Fruit fly (Drosophila melanogaster) ovary, adult (tissue): ENCODE results near the gene CG32982.
A peak's percentile ranks its signal among the peaks of the same experiment; 100 is the strongest.

Experiments
- CG17801 ChIP-seq: fragments of 200-800 bp; optimal IDR thresholded peaks from 2 replicates; lab custom pipeline; 2019; ENCODE audit warnings: missing biosample characterization, mild to moderate bottlenecking, missing genetic modification characterization, moderate library complexity; ENCODE audit not compliant: partially characterized antibody

Gene CG32982

DNA sequence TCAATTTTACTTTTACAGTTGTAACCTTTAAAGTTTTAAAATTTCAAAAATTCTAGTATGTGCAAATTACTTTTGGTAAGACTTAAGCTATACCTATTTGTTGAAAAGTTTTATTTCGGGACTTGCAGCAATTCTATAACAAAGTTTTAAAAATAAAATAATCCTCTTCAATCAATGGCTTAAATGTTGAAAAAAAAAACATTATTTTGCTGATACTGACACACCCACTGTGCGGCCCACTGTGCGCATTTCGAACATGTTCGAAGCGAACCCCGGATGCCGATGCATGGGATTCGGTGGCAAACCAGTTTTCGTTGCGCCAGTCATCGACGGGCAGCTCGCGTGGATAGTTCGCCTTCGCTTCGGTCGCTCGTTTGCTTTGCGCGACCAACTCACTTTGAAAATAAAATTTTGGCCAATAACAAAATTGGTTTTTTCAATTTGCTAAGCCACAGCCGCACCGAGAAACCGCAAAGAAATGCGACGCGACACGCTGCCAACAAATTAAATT is at the start of gene CG32982:
Gene CG32982, plus strand, starts transcription at position 320 of the 511 bp plus-strand sequence.
- TF ChIP-seq CG17801 (GFP tag; lab: Kevin White, UChicago), result peak; percentile 8

DNA sequence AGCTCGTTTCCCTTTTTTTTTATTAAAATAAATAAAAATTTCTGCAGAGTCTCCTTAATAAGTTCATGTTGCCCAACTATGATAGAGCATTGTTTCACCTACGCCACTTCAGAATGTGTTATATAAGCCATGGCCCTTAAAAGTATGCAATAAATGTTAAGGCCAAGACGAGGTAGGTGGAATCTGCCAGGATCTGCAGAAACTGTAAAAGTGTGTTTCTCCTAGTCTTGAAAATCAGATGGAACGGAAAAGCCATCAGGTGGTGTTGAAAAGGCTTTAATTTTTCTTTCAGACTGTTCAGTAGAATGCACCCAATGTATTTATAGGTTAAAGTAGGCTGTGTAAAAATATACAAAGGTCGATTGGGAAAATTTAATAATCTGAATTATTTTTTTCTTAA is 48.7 kb upstream of the CG32982 start, which contains the start of gene CG12439:
Gene CG12439, plus strand, starts transcription at position 301 of the 400 bp plus-strand sequence.
- no peak for TF ChIP-seq CG17801 (GFP tag; lab: Kevin White, UChicago)

dm6 chr2L:9082750-9083149 is 42.8 kb upstream of the CG32982 start:
- TF ChIP-seq CG17801 (GFP tag; lab: Kevin White, UChicago), result no peak

DNA sequence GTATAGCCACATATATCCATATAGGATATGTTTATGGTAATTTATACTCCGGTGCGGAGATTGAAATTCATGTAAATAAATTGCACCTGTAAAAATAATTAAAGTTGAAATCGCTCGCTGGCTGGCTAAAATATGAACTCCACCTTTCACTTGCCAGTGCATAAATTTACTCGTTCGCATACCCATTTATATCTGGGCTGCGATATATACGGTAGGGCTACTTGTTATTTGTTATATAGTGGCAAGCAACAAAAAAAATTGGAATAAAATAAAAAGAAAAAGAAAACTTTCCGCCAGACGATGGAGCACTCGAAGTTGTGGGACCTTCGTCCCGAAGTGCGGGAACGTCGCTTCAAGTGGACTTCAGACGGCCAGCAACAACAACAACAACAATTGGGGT is 41.7 kb upstream of the CG32982 start, which contains the start of gene Toll-4:
Gene Toll-4, plus strand, starts transcription at position 301 of the 400 bp plus-strand sequence.
- TF ChIP-seq CG17801 (GFP tag; lab: Kevin White, UChicago), result no peak

- TF ChIP-seq CG17801 (GFP tag; lab: Kevin White, UChicago), result no peak
Observed at dm6 chr2L:9089543-9090088, 35.9 kb upstream of the CG32982 start.

DNA sequence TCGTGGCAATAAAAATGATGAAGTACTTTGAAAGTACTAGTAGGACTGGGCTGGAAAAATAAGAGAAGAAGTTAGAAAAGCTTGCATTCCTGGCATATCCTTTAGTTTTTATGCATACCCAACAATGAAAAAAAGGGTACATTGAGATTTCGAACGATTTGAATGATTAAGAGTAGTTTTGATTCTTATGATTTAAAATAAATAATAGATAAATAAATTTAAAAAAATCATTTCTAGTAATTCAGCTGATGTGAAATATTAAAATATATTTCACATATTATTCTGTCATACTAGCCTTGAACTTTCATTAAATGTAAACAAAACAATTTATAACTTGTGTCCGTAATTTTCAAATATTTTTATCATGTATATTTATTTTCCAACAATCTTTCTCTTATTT is 28.3 kb upstream of the CG32982 start, which contains the start of gene CG31609:
Gene CG31609, plus strand, starts transcription at position 301 of the 400 bp plus-strand sequence.
- no peak for TF ChIP-seq CG17801 (GFP tag; lab: Kevin White, UChicago)

DNA sequence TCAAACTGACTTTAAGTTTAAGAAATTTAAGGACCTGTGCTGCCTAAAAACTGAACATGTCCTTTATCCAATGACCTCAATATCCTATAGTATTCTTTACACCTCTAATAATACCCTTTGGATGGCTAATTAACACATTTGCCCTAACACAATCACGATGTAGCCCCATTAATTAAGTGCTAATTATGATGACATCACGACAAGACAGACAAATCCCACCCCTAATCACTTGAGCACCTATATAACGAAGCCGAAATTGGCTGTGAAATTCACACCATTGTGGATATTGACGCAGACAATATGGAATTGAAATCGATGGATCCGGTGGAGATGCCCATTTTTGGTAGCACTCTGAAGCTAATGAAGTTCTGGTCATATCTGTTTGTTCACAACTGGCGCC is 14.0 kb upstream of the CG32982 start, which contains the start of gene Or30a:
Gene Or30a, plus strand, starts transcription at position 301 of the 400 bp plus-strand sequence.
- no peak for TF ChIP-seq CG17801 (GFP tag; lab: Kevin White, UChicago)

DNA sequence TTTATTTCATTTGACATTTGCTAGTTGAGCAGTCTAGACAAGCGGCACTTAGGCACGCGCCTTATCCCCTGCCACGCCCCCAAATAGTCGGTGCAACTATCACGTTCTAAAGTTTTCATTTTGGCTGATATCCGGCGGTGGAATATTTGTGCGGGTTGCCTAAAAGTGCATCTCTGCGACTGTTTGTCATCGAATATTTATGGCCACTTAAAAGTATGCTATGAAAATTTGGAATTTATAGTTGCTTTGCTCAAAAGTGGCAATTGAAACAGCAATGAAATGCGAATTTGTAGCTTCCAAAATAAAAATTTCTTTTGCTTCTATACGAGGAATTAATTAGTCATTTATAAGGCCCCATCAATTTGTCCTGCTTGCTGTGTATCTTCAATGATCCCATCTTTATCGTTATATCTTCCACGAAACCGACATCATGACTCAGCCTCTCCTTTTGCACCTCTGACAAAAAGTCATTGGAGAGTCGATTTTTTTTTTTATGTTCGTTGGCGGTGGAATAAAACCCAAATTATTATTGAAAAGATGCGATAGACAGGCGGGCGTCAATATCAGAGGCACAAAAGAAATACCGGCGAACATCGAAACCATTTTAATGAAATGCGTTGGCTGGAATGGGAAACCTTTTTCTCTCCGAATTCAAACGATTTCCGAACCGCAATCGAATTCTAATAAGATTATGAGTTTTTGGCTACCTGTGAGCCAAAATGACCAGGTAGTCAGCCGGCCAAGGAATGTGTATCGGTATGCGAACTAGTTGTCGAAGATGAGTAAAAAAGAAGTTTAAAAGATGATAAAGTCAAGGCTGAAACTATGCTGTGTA is 4.8 kb upstream of the CG32982 start:
- TF ChIP-seq CG17801 (GFP tag; lab: Kevin White, UChicago), result no peak

dm6 chr2L:9122371-9122770 is 3.2 kb upstream of the CG32982 start:
- TF ChIP-seq CG17801 (GFP tag; lab: Kevin White, UChicago), result no peak

DNA sequence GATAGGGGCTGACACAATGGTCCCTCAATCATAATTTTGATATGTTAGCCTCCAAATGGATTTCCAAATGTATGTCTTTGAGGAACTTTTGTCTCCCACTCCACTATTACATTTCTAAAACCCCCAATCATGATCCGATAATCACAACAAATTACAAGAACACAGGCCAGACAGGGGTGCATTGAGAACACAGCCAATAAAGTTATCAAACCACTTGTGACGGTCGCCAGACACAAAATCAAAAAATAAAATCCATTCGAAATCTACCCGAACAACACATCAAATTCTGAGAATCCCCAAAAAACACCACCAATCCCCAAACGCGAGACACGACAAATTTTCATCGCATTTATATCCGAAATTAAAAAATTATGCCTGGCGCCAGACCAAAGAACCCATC is 1.8 kb upstream of the CG32982 start:
- TF ChIP-seq CG17801 (GFP tag; lab: Kevin White, UChicago), result no peak

dm6 chr2L:9124448-9124847 is 1.1 kb upstream of the CG32982 start:
- no peak for TF ChIP-seq CG17801 (GFP tag; lab: Kevin White, UChicago)

dm6 chr2L:9127072-9127646 is 1.6 kb downstream of the CG32982 start:
- TF ChIP-seq CG17801 (GFP tag; lab: Kevin White, UChicago), result no peak

dm6 chr2L:9130934-9131333 is 5.4 kb downstream of the CG32982 start:
- TF ChIP-seq CG17801 (GFP tag; lab: Kevin White, UChicago), result no peak

- TF ChIP-seq CG17801 (GFP tag; lab: Kevin White, UChicago), result no peak
Observed at dm6 chr2L:9133169-9133568, 7.6 kb downstream of the CG32982 start.

- TF ChIP-seq CG17801 (GFP tag; lab: Kevin White, UChicago), result no peak
Observed at dm6 chr2L:9134209-9134608, 8.7 kb downstream of the CG32982 start.
